Fruit fly (Drosophila melanogaster) S2 (cell line): Measurements from ENCODE around the gene CG12948.

ENCODE experiments used
- CG8478 ChIP-seq: fragments of >200 bp; optimal IDR thresholded peaks from 2 replicates; lab custom pipeline; 2018
- CTCF ChIP-seq, 2 experiments: fragments of >200 bp; optimal IDR thresholded peaks; 2 replicates each; lab custom pipeline; 2018

dm6 chr3R:9730784-9731183 lies 16.8 kb downstream of the CG12948 start, which contains the start of gene FoxP:
- TF ChIP-seq CG8478 (lab: Kevin White, UChicago) (no peak), CTCF (optimal IDR thresholded peaks at IDR 0.05; lab: Kevin White, UChicago) (no peak)
